2 fruit fly cellular contexts compared by ENCODE assay signal in genomic region chr2L:6481310-6481738, dm6.
TF ChIP-seq lines count a peak whose summit lies in the region.

No protein-coding gene starts in this region.

TF ChIP-seq in whole organism, adult, 20 proteins besides CTCF, POLR2A, EP300 and RAD21 (continued from another document):
- no peak for TF ChIP-seq Hr96 (GFP tag; optimal IDR thresholded peaks at IDR 0.05; lab: Kevin White, UChicago)
TF ChIP-seq in whole organism, adult: peak in this region for 7.

TF ChIP-seq in whole organism, embryonic, 481 proteins besides CTCF, POLR2A, EP300 and RAD21 (continued from another document and continues in another):
- 0 out of 3 replicates have a peak, but pooled peaks have one; percentile 33 for TF ChIP-seq CG6175 (GFP tag; IDR thresholded peaks at IDR 0.05; lab: Robert Waterston, UW)
- peak; percentile 2 for TF ChIP-seq Meics (GFP tag; optimal IDR thresholded peaks at IDR 0.05; lab: Kevin White, UChicago)
- peak; percentile 17 for TF ChIP-seq CG12659 (GFP tag; optimal IDR thresholded peaks at IDR 0.05; lab: Kevin White, UChicago)
- no peak for TF ChIP-seq br (optimal IDR thresholded peaks at IDR 0.05; lab: Kevin White, UChicago)
- TF ChIP-seq CG2116 (GFP tag; optimal IDR thresholded peaks at IDR 0.05; lab: Kevin White, UChicago) = peak; percentile 69
- TF ChIP-seq CG32772 (GFP tag; IDR thresholded peaks at IDR 0.05; lab: Robert Waterston, UW) = peak; percentile 75
- TF ChIP-seq gt (GFP tag; IDR thresholded peaks at IDR 0.05; lab: Robert Waterston, UW) = no peak
- TF ChIP-seq CG7987 (GFP tag; optimal IDR thresholded peaks at IDR 0.05; lab: Kevin White, UChicago) = peak; percentile 4
- TF ChIP-seq Max (GFP tag; optimal IDR thresholded peaks at IDR 0.05; lab: Kevin White, UChicago) = no peak
- TF ChIP-seq CG4854 (GFP tag; optimal IDR thresholded peaks at IDR 0.05; lab: Kevin White, UChicago) = no peak
- TF ChIP-seq kni (GFP tag; optimal IDR thresholded peaks at IDR 0.05; lab: Kevin White, UChicago) = peak; percentile 83
- TF ChIP-seq ap (GFP tag; IDR thresholded peaks at IDR 0.05; lab: Robert Waterston, UW) = no peak
- no peak for TF ChIP-seq zf30C (GFP tag; optimal IDR thresholded peaks at IDR 0.05; lab: Kevin White, UChicago)
- TF ChIP-seq Nf-YB (GFP tag; optimal IDR thresholded peaks at IDR 0.05; lab: Kevin White, UChicago) = no peak
- no peak for TF ChIP-seq chn (GFP tag; optimal IDR thresholded peaks at IDR 0.05; lab: Kevin White, UChicago)
- TF ChIP-seq bigmax (GFP tag; optimal IDR thresholded peaks at IDR 0.05; lab: Kevin White, UChicago) = peak; percentile 35
- TF ChIP-seq Dp (GFP tag; optimal IDR thresholded peaks at IDR 0.05; lab: Kevin White, UChicago) = peak; percentile 82
- no peak for TF ChIP-seq CG9876 (GFP tag; optimal IDR thresholded peaks at IDR 0.05; lab: Kevin White, UChicago)
- TF ChIP-seq Dref (GFP tag; IDR thresholded peaks at IDR 0.05; lab: Robert Waterston, UW) = peak; percentile 38; the same call in 1 of the 2 replicates
- TF ChIP-seq Atf6 (GFP tag; IDR thresholded peaks at IDR 0.05; lab: Robert Waterston, UW) = peak; percentile 53; the same call in 1 of the 2 replicates
- peak; percentile 28 for TF ChIP-seq HmgD (GFP tag; optimal IDR thresholded peaks at IDR 0.05; lab: Kevin White, UChicago)
- peak in 1 of 2 experiments; percentile 35 for TF ChIP-seq Pdp1 (GFP tag; optimal IDR thresholded peaks at IDR 0.05; lab: Kevin White, UChicago)
- TF ChIP-seq cg (GFP tag; optimal IDR thresholded peaks at IDR 0.05; lab: Kevin White, UChicago) = peak; percentile 97
- no peak for TF ChIP-seq Hr78 (GFP tag; optimal IDR thresholded peaks at IDR 0.05; lab: Kevin White, UChicago)
- peak; percentile 63 for TF ChIP-seq CG13894 (tag; optimal IDR thresholded peaks at IDR 0.05; lab: Kevin White, UChicago)
- peak; percentile 47 for TF ChIP-seq gsb-n (tag; optimal IDR thresholded peaks at IDR 0.05; lab: Kevin White, UChicago)
- TF ChIP-seq trem (tag; optimal IDR thresholded peaks at IDR 0.05; lab: Kevin White, UChicago) = no peak
- peak; percentile 98 for TF ChIP-seq chinmo (GFP tag; IDR thresholded peaks at IDR 0.05; lab: Robert Waterston, UW; ENCODE audit: partially characterized antibody)
- peak; percentile 26 for TF ChIP-seq D (optimal IDR thresholded peaks at IDR 0.05; lab: Kevin White, UChicago)
- TF ChIP-seq D (GFP tag; optimal IDR thresholded peaks at IDR 0.05; lab: Kevin White, UChicago) = no peak
- peak; percentile 15 for TF ChIP-seq scrt (GFP tag; optimal IDR thresholded peaks at IDR 0.05; lab: Kevin White, UChicago)
- peak; percentile 55 for TF ChIP-seq stwl (tag; optimal IDR thresholded peaks at IDR 0.05; lab: Kevin White, UChicago)
- peak; percentile 28 for TF ChIP-seq CG13287 (GFP tag; IDR thresholded peaks at IDR 0.05; lab: Robert Waterston, UW; ENCODE audit: partially characterized antibody)
- TF ChIP-seq amos (GFP tag; IDR thresholded peaks at IDR 0.05; lab: Robert Waterston, UW; ENCODE audit: partially characterized antibody) = peak; percentile 53; the same call in 1 of the 2 replicates
- TF ChIP-seq ssp (GFP tag; IDR thresholded peaks at IDR 0.05; lab: Robert Waterston, UW) = no peak
- peak; percentile 11; the same call in 1 of the 2 replicates for TF ChIP-seq chm (GFP tag; IDR thresholded peaks at IDR 0.05; lab: Robert Waterston, UW)
- no peak for TF ChIP-seq fd102C (GFP tag; optimal IDR thresholded peaks at IDR 0.05; lab: Kevin White, UChicago)
- TF ChIP-seq CG1647 (GFP tag; optimal IDR thresholded peaks at IDR 0.05; lab: Kevin White, UChicago) = peak; percentile 7
- no peak for TF ChIP-seq schlank (tag; optimal IDR thresholded peaks at IDR 0.05; lab: Kevin White, UChicago)
- TF ChIP-seq slp2 (GFP tag; optimal IDR thresholded peaks at IDR 0.05; lab: Kevin White, UChicago) = no peak
- peak; percentile 46 for TF ChIP-seq fd64A (GFP tag; optimal IDR thresholded peaks at IDR 0.05; lab: Kevin White, UChicago)
- no peak for TF ChIP-seq pfk (GFP tag; optimal IDR thresholded peaks at IDR 0.05; lab: Kevin White, UChicago)
- TF ChIP-seq CG8359 (GFP tag; optimal IDR thresholded peaks at IDR 0.05; lab: Kevin White, UChicago; ENCODE audit: borderline replicate concordance) = no peak
- TF ChIP-seq abd-A (tag; optimal IDR thresholded peaks at IDR 0.05; lab: Kevin White, UChicago) = peak; percentile 90
- TF ChIP-seq ems (GFP tag; optimal IDR thresholded peaks at IDR 0.05; lab: Kevin White, UChicago) = no peak
- no peak for TF ChIP-seq Myb (GFP tag; optimal IDR thresholded peaks at IDR 0.05; lab: Kevin White, UChicago)
- TF ChIP-seq sob (GFP tag; IDR thresholded peaks at IDR 0.05; lab: Robert Waterston, UW) = 0 out of 2 replicates have a peak, but pooled peaks have one; percentile 30
- no peak for TF ChIP-seq Hmx (GFP tag; optimal IDR thresholded peaks at IDR 0.05; lab: Kevin White, UChicago)
- peak; percentile 63; the same call in 1 of the 2 replicates for TF ChIP-seq Bgb (GFP tag; IDR thresholded peaks at IDR 0.05; lab: Robert Waterston, UW; ENCODE audit: partially characterized antibody)
- TF ChIP-seq exex (tag; optimal IDR thresholded peaks at IDR 0.05; lab: Kevin White, UChicago) = peak; percentile 58
- TF ChIP-seq CG8281 (tag; optimal IDR thresholded peaks at IDR 0.05; lab: Kevin White, UChicago) = no peak
- peak; percentile 46; the same call in 1 of the 2 replicates for TF ChIP-seq Rfx (GFP tag; IDR thresholded peaks at IDR 0.05; lab: Robert Waterston, UW)
- no peak for TF ChIP-seq CrebB (tag; optimal IDR thresholded peaks at IDR 0.05; lab: Kevin White, UChicago)
- TF ChIP-seq org-1 (GFP tag; optimal IDR thresholded peaks at IDR 0.05; lab: Kevin White, UChicago) = no peak
- TF ChIP-seq Hmr (GFP tag; optimal IDR thresholded peaks at IDR 0.05; lab: Kevin White, UChicago) = no peak
- peak; percentile 9 for TF ChIP-seq cwo (GFP tag; optimal IDR thresholded peaks at IDR 0.05; lab: Kevin White, UChicago)
- no peak for TF ChIP-seq ase (GFP tag; IDR thresholded peaks at IDR 0.05; lab: Robert Waterston, UW)
- no peak for TF ChIP-seq CG12219 (GFP tag; optimal IDR thresholded peaks at IDR 0.05; lab: Kevin White, UChicago)
- TF ChIP-seq Hr51 (GFP tag; optimal IDR thresholded peaks at IDR 0.05; lab: Kevin White, UChicago) = no peak
- no peak for TF ChIP-seq Bteb2 (GFP tag; optimal IDR thresholded peaks at IDR 0.05; lab: Kevin White, UChicago)
- peak; percentile 69 for TF ChIP-seq YL-1 (GFP tag; optimal IDR thresholded peaks at IDR 0.05; lab: Kevin White, UChicago)
- peak; percentile 71 for TF ChIP-seq CG9437 (GFP tag; optimal IDR thresholded peaks at IDR 0.05; lab: Kevin White, UChicago)
- TF ChIP-seq CG6854 (GFP tag; optimal IDR thresholded peaks at IDR 0.05; lab: Kevin White, UChicago) = no peak
- TF ChIP-seq maf-S (GFP tag; optimal IDR thresholded peaks at IDR 0.05; lab: Kevin White, UChicago) = no peak
- peak; percentile 33; the same call in 1 of the 2 replicates for TF ChIP-seq CG32532 (GFP tag; IDR thresholded peaks at IDR 0.05; lab: Robert Waterston, UW)
- TF ChIP-seq Antp (GFP tag; optimal IDR thresholded peaks at IDR 0.05; lab: Kevin White, UChicago) = no peak
- TF ChIP-seq jigr1 (GFP tag; IDR thresholded peaks at IDR 0.05; lab: Robert Waterston, UW) = no peak
- no peak for TF ChIP-seq sc (optimal IDR thresholded peaks at IDR 0.05; lab: Kevin White, UChicago)
- TF ChIP-seq sc (GFP tag; optimal IDR thresholded peaks at IDR 0.05; lab: Kevin White, UChicago) = no peak
- peak; percentile 32 for TF ChIP-seq CG18599 (GFP tag; optimal IDR thresholded peaks at IDR 0.05; lab: Kevin White, UChicago)
- no peak for TF ChIP-seq CG2889 (GFP tag; IDR thresholded peaks at IDR 0.05; lab: Robert Waterston, UW)
- no peak for TF ChIP-seq shn (GFP tag; optimal IDR thresholded peaks at IDR 0.05; lab: Kevin White, UChicago)
- no peak for TF ChIP-seq CG4730 (GFP tag; IDR thresholded peaks at IDR 0.05; lab: Robert Waterston, UW)
- TF ChIP-seq CG10431 (GFP tag; optimal IDR thresholded peaks at IDR 0.05; lab: Kevin White, UChicago) = no peak
- peak; percentile 3 for TF ChIP-seq Ets97D (GFP tag; optimal IDR thresholded peaks at IDR 0.05; lab: Kevin White, UChicago)
- TF ChIP-seq CG7963 (GFP tag; IDR thresholded peaks at IDR 0.05; lab: Robert Waterston, UW; ENCODE audit: partially characterized antibody) = no peak
- peak; percentile 61; the same call in 2 of the 3 replicates for TF ChIP-seq Opbp (GFP tag; IDR thresholded peaks at IDR 0.05; lab: Robert Waterston, UW; ENCODE audit: partially characterized antibody)
- peak; percentile 16; the same call in 1 of the 2 replicates for TF ChIP-seq slbo (GFP tag; IDR thresholded peaks at IDR 0.05; lab: Robert Waterston, UW)
- TF ChIP-seq kah (GFP tag; optimal IDR thresholded peaks at IDR 0.05; lab: Kevin White, UChicago) = no peak
- TF ChIP-seq CG13624 (GFP tag; optimal IDR thresholded peaks at IDR 0.05; lab: Kevin White, UChicago) = peak; percentile 84
- peak; percentile 79 for TF ChIP-seq Deaf1 (tag; optimal IDR thresholded peaks at IDR 0.05; lab: Kevin White, UChicago)
- no peak for TF ChIP-seq Dip3 (GFP tag; optimal IDR thresholded peaks at IDR 0.05; lab: Kevin White, UChicago)
- 0 out of 2 replicates have a peak, but pooled peaks have one; percentile 11 for TF ChIP-seq seq (GFP tag; IDR thresholded peaks at IDR 0.05; lab: Robert Waterston, UW)
- TF ChIP-seq zen (tag; optimal IDR thresholded peaks at IDR 0.05; lab: Kevin White, UChicago) = peak; percentile 26
- peak; percentile 71 for TF ChIP-seq CG10543 (GFP tag; optimal IDR thresholded peaks at IDR 0.05; lab: Kevin White, UChicago)
- TF ChIP-seq grn (GFP tag; optimal IDR thresholded peaks at IDR 0.05; lab: Kevin White, UChicago) = no peak
- TF ChIP-seq CG5180 (GFP tag; optimal IDR thresholded peaks at IDR 0.05; lab: Kevin White, UChicago) = no peak
- peak; percentile 7 for TF ChIP-seq sug (tag; optimal IDR thresholded peaks at IDR 0.05; lab: Kevin White, UChicago)
- TF ChIP-seq run (tag; optimal IDR thresholded peaks at IDR 0.05; lab: Kevin White, UChicago) = no peak
- no peak for TF ChIP-seq CG14441 (GFP tag; IDR thresholded peaks at IDR 0.05; lab: Robert Waterston, UW)
- TF ChIP-seq CG1792 (GFP tag; optimal IDR thresholded peaks at IDR 0.05; lab: Kevin White, UChicago) = no peak
- peak; percentile 10 for TF ChIP-seq CG6254 (GFP tag; optimal IDR thresholded peaks at IDR 0.05; lab: Kevin White, UChicago)
- TF ChIP-seq ro (GFP tag; IDR thresholded peaks at IDR 0.05; lab: Robert Waterston, UW) = no peak
- no peak for TF ChIP-seq Sox102F (GFP tag; optimal IDR thresholded peaks at IDR 0.05; lab: Kevin White, UChicago)
- TF ChIP-seq CG34422 (GFP tag; IDR thresholded peaks at IDR 0.05; lab: Robert Waterston, UW) = peak; percentile 45; the same call in 1 of the 3 replicates
- no peak for TF ChIP-seq dmrt11E (tag; optimal IDR thresholded peaks at IDR 0.05; lab: Kevin White, UChicago)
- no peak for TF ChIP-seq CG12104 (GFP tag; optimal IDR thresholded peaks at IDR 0.05; lab: Kevin White, UChicago)
- TF ChIP-seq inv (GFP tag; IDR thresholded peaks at IDR 0.05; lab: Robert Waterston, UW; ENCODE audit: partially characterized antibody) = no peak
- TF ChIP-seq ewg (GFP tag; optimal IDR thresholded peaks at IDR 0.05; lab: Kevin White, UChicago) = no peak
- 0 out of 2 replicates have a peak, but pooled peaks have one; percentile 55 for TF ChIP-seq CG42726 (GFP tag; IDR thresholded peaks at IDR 0.05; lab: Robert Waterston, UW; ENCODE audit: partially characterized antibody)
- TF ChIP-seq eve (GFP tag; optimal IDR thresholded peaks at IDR 0.05; lab: Kevin White, UChicago) = no peak
- no peak for TF ChIP-seq Atf3 (GFP tag; optimal IDR thresholded peaks at IDR 0.05; lab: Kevin White, UChicago)
- TF ChIP-seq CG3726 (GFP tag; IDR thresholded peaks at IDR 0.05; lab: Robert Waterston, UW) = no peak
- TF ChIP-seq CG2120 (GFP tag; optimal IDR thresholded peaks at IDR 0.05; lab: Kevin White, UChicago) = peak; percentile 16
- TF ChIP-seq wek (GFP tag; optimal IDR thresholded peaks at IDR 0.05; lab: Kevin White, UChicago) = no peak
- peak; percentile 62 for TF ChIP-seq lab (GFP tag; optimal IDR thresholded peaks at IDR 0.05; lab: Kevin White, UChicago)
- TF ChIP-seq Dll (GFP tag; IDR thresholded peaks at IDR 0.05; lab: Robert Waterston, UW; ENCODE audit: partially characterized antibody) = no peak; the same call in 3 of the 4 replicates
- no peak for TF ChIP-seq CG33213 (GFP tag; optimal IDR thresholded peaks at IDR 0.05; lab: Kevin White, UChicago)
- peak; percentile 51 for TF ChIP-seq dm (GFP tag; optimal IDR thresholded peaks at IDR 0.05; lab: Kevin White, UChicago)
- no peak for TF ChIP-seq CG31224 (GFP tag; IDR thresholded peaks at IDR 0.05; lab: Robert Waterston, UW)
- peak; percentile 81 for TF ChIP-seq Med (GFP tag; lab: Kevin White, UChicago)
- TF ChIP-seq ERR (GFP tag; optimal IDR thresholded peaks at IDR 0.05; lab: Kevin White, UChicago) = no peak
- TF ChIP-seq pzg (GFP tag; optimal IDR thresholded peaks at IDR 0.05; lab: Kevin White, UChicago) = peak; percentile 65
- TF ChIP-seq CG4360 (GFP tag; IDR thresholded peaks at IDR 0.05; lab: Robert Waterston, UW) = no peak
- no peak for TF ChIP-seq mld (GFP tag; IDR thresholded peaks at IDR 0.05; lab: Robert Waterston, UW; ENCODE audit: partially characterized antibody)
- TF ChIP-seq CG8924 (tag; optimal IDR thresholded peaks at IDR 0.05; lab: Kevin White, UChicago) = peak; percentile 24
- TF ChIP-seq Bdp1 (GFP tag; optimal IDR thresholded peaks at IDR 0.05; lab: Kevin White, UChicago) = no peak
- peak; percentile 5 for TF ChIP-seq hkb (optimal IDR thresholded peaks at IDR 0.05; lab: Kevin White, UChicago)
- no peak for TF ChIP-seq hkb (GFP tag; IDR thresholded peaks at IDR 0.05; lab: Robert Waterston, UW)
- peak; percentile 57 for TF ChIP-seq CG34224 (GFP tag; IDR thresholded peaks at IDR 0.05; lab: Robert Waterston, UW; ENCODE audit: partially characterized antibody)
- no peak for TF ChIP-seq stc (GFP tag; IDR thresholded peaks at IDR 0.05; lab: Robert Waterston, UW)
- 0 out of 2 replicates have a peak, but pooled peaks have one; percentile 7 for TF ChIP-seq HLH3B (GFP tag; IDR thresholded peaks at IDR 0.05; lab: Robert Waterston, UW)
- no peak for TF ChIP-seq CHES-1-like (GFP tag; optimal IDR thresholded peaks at IDR 0.05; lab: Kevin White, UChicago)
- no peak for TF ChIP-seq twi (tag; optimal IDR thresholded peaks at IDR 0.05; lab: Kevin White, UChicago)
- peak; percentile 59 for TF ChIP-seq p53 (GFP tag; optimal IDR thresholded peaks at IDR 0.05; lab: Kevin White, UChicago)
- TF ChIP-seq Fer2 (tag; optimal IDR thresholded peaks at IDR 0.05; lab: Kevin White, UChicago) = no peak
- no peak for TF ChIP-seq tup (GFP tag; optimal IDR thresholded peaks at IDR 0.05; lab: Kevin White, UChicago)
- no peak for TF ChIP-seq CG7928 (GFP tag; optimal IDR thresholded peaks at IDR 0.05; lab: Kevin White, UChicago)
- no peak for TF ChIP-seq usp (GFP tag; optimal IDR thresholded peaks at IDR 0.05; lab: Kevin White, UChicago)
